Worm (Caenorhabditis elegans) whole organism, L1 larva: ENCODE measurements around the gene srh-104.

Source experiments
- C16A3.4 ChIP-seq: fragments of 150-350 bp; optimal IDR thresholded peaks from 2 replicates; lab custom pipeline; 2014; ENCODE audit warnings: missing biosample characterization, missing genetic modification characterization
- C34B4.2 ChIP-seq: sonication (generic microtip); optimal IDR thresholded peaks from 2 replicates; lab custom pipeline; 2017; ENCODE audit warnings: mild to moderate bottlenecking, missing genetic modification characterization, missing compliant biosample characterization
- F16B12.6 ChIP-seq: fragments of 150-350 bp; optimal IDR thresholded peaks from 2 replicates; lab custom pipeline; 2014; ENCODE audit warnings: missing biosample characterization, missing genetic modification characterization
- blmp-1 ChIP-seq: fragments of 150-350 bp; optimal IDR thresholded peaks from 2 replicates; lab custom pipeline; 2014; ENCODE audit warnings: missing biosample characterization, missing genetic modification characterization
- ceh-88 ChIP-seq: fragments of 200-800 bp; sonication (Bioruptor generic); IDR thresholded peaks from 2 replicates; pipeline ENCODE4 v1.3.6; 2022; ENCODE audit warnings: missing genetic modification characterization, missing compliant biosample characterization
- ceh-90 ChIP-seq: sonication (generic microtip); optimal IDR thresholded peaks from 2 replicates; lab custom pipeline; 2016; ENCODE audit warnings: missing genetic modification characterization, missing compliant biosample characterization
- dsc-1 ChIP-seq: sonication (generic microtip); optimal IDR thresholded peaks from 2 replicates; lab custom pipeline; 2016; ENCODE audit warnings: mild to moderate bottlenecking, missing genetic modification characterization, missing compliant biosample characterization
- elt-2 ChIP-seq: sonication (generic microtip); optimal IDR thresholded peaks from 2 replicates; lab custom pipeline; 2016; ENCODE audit warnings: missing genetic modification characterization, mild to moderate bottlenecking, inconsistent platforms, missing compliant biosample characterization, missing genetic modification reagents
- elt-3 ChIP-seq, 6 experiments: fragments of 150-350 bp in 1 of 6; sonication (generic microtip); optimal IDR thresholded peaks; 2 replicates each; lab custom pipeline; 2017 to 2018; ENCODE audit warnings: missing biosample characterization in 6 of 6, missing genetic modification characterization in 6 of 6, inconsistent platforms in 1 of 6
- fkh-10 ChIP-seq: sonication (generic microtip); optimal IDR thresholded peaks from 2 replicates; lab custom pipeline; 2017; ENCODE audit warnings: missing biosample characterization, missing genetic modification reagents, missing genetic modification characterization
- fkh-8 ChIP-seq: sonication (generic microtip); optimal IDR thresholded peaks from 2 replicates; lab custom pipeline; 2016; ENCODE audit warnings: mild to moderate bottlenecking, missing genetic modification characterization, missing compliant biosample characterization
- grh-1 ChIP-seq: fragments of 200-800 bp; sonication (Bioruptor generic); IDR thresholded peaks from 2 replicates; pipeline ENCODE4 v1.3.6; 2022; ENCODE audit warnings: missing genetic modification reagents, missing genetic modification characterization, missing compliant biosample characterization
- lin-13 ChIP-seq: fragments of 150-350 bp; optimal IDR thresholded peaks from 2 replicates; lab custom pipeline; 2014; ENCODE audit warnings: missing biosample characterization, missing genetic modification reagents, missing genetic modification characterization
- lin-14 ChIP-seq: fragments of 200-800 bp; sonication (Bioruptor generic); optimal IDR thresholded peaks from 2 replicates; lab custom pipeline; 2018; ENCODE audit warnings: mild to moderate bottlenecking, missing genetic modification characterization, moderate library complexity, missing compliant biosample characterization
- lir-3 ChIP-seq: sonication (generic microtip); optimal IDR thresholded peaks from 2 replicates; lab custom pipeline; 2016; ENCODE audit warnings: mild to moderate bottlenecking, missing genetic modification characterization, moderate library complexity, missing compliant biosample characterization; ENCODE audit not compliant: poor library complexity
- mab-9 ChIP-seq: fragments of 200-800 bp; sonication (Bioruptor generic); IDR thresholded peaks from 2 replicates; pipeline ENCODE4 v1.3.6; 2022; ENCODE audit warnings: missing genetic modification reagents, missing genetic modification characterization, missing compliant biosample characterization
- mdl-1 ChIP-seq, 2 experiments: fragments of 150-350 bp; optimal IDR thresholded peaks; 2 replicates each; lab custom pipeline; 2014 to 2017; ENCODE audit warnings: missing biosample characterization in 2 of 2, missing genetic modification characterization in 2 of 2, inconsistent platforms in 1 of 2
- mep-1 ChIP-seq: fragments of 150-350 bp; optimal IDR thresholded peaks from 2 replicates; lab custom pipeline; 2014; ENCODE audit warnings: missing biosample characterization, missing genetic modification characterization
- nhr-11 ChIP-seq: fragments of 150-350 bp; optimal IDR thresholded peaks from 2 replicates; lab custom pipeline; 2014; ENCODE audit warnings: missing biosample characterization, missing genetic modification characterization
- nhr-20 ChIP-seq: sonication (generic microtip); optimal IDR thresholded peaks from 2 replicates; lab custom pipeline; 2016; ENCODE audit warnings: mild to moderate bottlenecking, missing genetic modification characterization, missing compliant biosample characterization
- nhr-76 ChIP-seq: sonication (generic microtip); optimal IDR thresholded peaks from 2 replicates; lab custom pipeline; 2017; ENCODE audit warnings: missing biosample characterization, missing genetic modification characterization
- nhr-90 ChIP-seq: sonication (generic microtip); optimal IDR thresholded peaks from 2 replicates; lab custom pipeline; 2016; ENCODE audit warnings: mild to moderate bottlenecking, missing genetic modification characterization, missing compliant biosample characterization; ENCODE audit not compliant: poor library complexity
- skn-1 ChIP-seq: fragments of 150-350 bp; optimal IDR thresholded peaks from 2 replicates; lab custom pipeline; 2014; ENCODE audit warnings: missing biosample characterization, missing genetic modification characterization
- snpc-4 ChIP-seq: fragments of 150-350 bp; optimal IDR thresholded peaks from 2 replicates; lab custom pipeline; 2014; ENCODE audit warnings: missing biosample characterization, missing genetic modification characterization
- sptf-1 ChIP-seq: fragments of 150-350 bp; optimal IDR thresholded peaks from 2 replicates; lab custom pipeline; 2014; ENCODE audit warnings: missing biosample characterization, missing genetic modification characterization
- sup-37 ChIP-seq: fragments of 200-800 bp; sonication (Bioruptor generic); optimal IDR thresholded peaks from 2 replicates; lab custom pipeline; 2018; ENCODE audit warnings: mild to moderate bottlenecking, missing genetic modification characterization, missing compliant biosample characterization
- unc-30 ChIP-seq: sonication (generic microtip); optimal IDR thresholded peaks from 2 replicates; lab custom pipeline; 2017; ENCODE audit warnings: missing biosample characterization, missing genetic modification characterization
- zag-1 ChIP-seq: fragments of 150-350 bp; optimal IDR thresholded peaks from 2 replicates; lab custom pipeline; 2014; ENCODE audit warnings: missing biosample characterization, missing genetic modification characterization
- ztf-11 ChIP-seq, 2 experiments: sonication (generic microtip); optimal IDR thresholded peaks; 2 replicates each; lab custom pipeline; 2016 to 2017; ENCODE audit warnings: missing genetic modification characterization in 2 of 2, missing biosample characterization in 1 of 2, missing compliant biosample characterization in 1 of 2

srh-104 gene

DNA sequence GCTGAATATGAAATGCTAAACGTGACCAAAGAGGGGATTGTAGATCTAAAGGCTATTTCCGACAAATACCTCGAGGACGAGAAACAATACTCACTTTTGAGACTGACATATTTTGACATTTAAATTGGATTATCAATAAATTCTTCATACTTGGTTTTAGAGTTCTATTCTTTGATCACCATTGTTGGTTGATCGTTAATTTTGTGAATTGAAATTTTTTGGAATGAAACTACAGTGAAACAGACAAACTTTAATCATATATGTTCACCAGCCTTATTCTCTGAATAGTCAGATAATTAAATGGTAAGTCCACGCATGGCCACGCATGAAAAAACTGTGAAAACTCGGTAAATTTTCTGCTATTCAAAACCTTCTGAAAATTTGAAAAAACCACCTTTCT is 41.4 kb downstream of the srh-104 start, which contains the start of gene F11A5.18:
Gene F11A5.18, plus strand, starts transcription at position 301 of the 400 bp plus-strand sequence.
- no peak for TF ChIP-seq sup-37 (GFP tag; lab: Kevin White, UChicago)
- TF ChIP-seq mdl-1 (tag; optimal IDR thresholded peaks at IDR 0.05; lab: Kevin White, UChicago) = no peak
- no peak for TF ChIP-seq nhr-76
- no peak for TF ChIP-seq mab-9

DNA sequence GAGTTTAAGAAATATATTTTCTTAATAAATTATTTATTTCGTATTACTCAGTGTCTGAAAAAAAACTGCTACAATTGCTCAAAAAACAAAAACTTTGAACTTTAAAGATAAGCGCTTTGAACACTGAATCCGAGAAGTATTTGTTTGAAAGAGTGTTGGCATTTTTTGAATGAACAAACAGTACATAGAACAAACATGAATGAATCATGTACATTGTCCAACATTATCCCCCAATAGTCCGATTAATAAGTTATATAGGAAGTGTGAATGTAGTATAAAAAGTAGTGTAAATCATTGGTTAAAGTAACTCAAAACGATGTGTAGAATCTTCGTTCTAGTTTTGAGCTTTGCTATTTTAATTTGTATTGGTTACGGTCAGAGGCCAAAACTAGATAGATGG is 42.2 kb downstream of the srh-104 start, which contains the start of gene F11A5.17:
Gene F11A5.17, plus strand, starts transcription at position 301 of the 400 bp plus-strand sequence.
- TF ChIP-seq skn-1 (tag; lab: Kevin White, UChicago) (no peak), nhr-76 (no peak), sptf-1 (no peak), fkh-8 (no peak), lin-13 (GFP tag; lab: Kevin White, UChicago) (no peak), C34B4.2 (tag; lab: Kevin White, UChicago) (no peak), elt-2 (tag; lab: Kevin White, UChicago) (no peak), lin-14 (GFP tag; lab: Kevin White, UChicago) (no peak)

DNA sequence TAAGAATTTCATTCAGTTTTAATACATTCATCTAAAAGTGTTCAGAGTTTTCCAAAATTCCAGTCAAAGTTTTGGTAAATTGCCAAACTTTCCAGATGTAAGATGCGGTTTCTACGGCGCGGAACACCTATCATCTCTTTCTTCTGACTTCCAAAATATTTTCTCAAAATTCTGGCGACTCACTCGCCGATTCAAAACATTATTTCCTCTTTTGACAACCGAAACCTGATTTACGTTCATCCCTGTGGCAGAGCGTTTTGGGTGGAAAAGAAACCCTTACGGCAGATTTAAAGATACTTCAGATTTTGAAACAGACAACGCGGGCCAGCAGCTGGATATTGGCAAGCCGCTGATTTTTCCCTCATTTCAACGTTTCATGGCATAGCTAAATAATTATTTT is 46.0 kb downstream of the srh-104 start, which contains the start of gene F11A5.5:
Gene F11A5.5, plus strand, starts transcription at position 301 of the 400 bp plus-strand sequence.
- TF ChIP-seq fkh-10 (GFP tag; lab: Kevin White, UChicago) (no peak), unc-30 (tag; lab: Kevin White, UChicago) (no peak), F16B12.6 (tag; lab: Kevin White, UChicago) (no peak), grh-1 (no peak), ztf-11 (tag; optimal IDR thresholded peaks at IDR 0.05; lab: Kevin White, UChicago) (no peak), skn-1 (tag; lab: Kevin White, UChicago) (no peak), nhr-11 (tag; lab: Kevin White, UChicago) (no peak), nhr-20 (no peak), ceh-88 (GFP tag; lab: Robert Waterston, UW) (no peak)

DNA sequence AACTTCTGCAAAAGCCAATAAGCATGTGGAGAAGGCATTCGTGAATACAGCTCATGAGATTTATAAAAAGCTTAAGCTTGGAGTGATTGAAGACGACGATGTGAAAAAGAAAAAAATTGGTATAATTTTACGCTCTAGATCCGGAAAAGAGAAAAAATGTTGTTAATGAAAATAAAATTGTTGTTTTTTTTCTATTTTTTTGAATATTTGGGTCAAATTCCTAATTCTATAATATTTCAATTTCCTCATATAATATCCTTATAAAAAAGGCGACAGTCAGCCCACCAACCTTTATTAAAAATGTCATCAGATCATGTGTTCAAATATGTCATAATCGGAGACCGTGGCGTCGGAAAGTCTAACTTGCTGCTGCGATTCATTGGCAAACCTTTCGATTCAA is 48.6 kb downstream of the srh-104 start, which contains the start of gene rabr-3:
Gene rabr-3, plus strand, starts transcription at position 301 of the 400 bp plus-strand sequence.
- TF ChIP-seq mep-1 (tag; lab: Kevin White, UChicago) (no peak), zag-1 (no peak), sptf-1 (no peak), dsc-1 (tag; lab: Kevin White, UChicago) (no peak)

DNA sequence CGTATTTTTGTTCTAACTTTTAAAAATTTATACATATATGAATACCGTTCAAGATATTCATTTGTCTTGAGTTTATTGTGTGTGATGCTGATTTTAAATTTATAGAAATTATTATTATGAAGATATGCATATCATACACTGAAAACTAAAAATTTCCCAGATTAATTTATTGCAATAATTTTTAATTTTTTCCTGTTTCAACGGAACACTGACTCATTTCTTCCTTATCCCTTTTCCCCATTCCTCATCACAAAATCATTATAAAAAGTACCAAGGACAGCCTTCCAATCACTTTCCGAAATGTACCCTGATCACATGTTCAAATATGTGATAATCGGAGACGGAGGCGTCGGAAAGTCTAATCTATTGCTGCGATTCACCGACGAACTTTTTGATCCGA is 49.3 kb downstream of the srh-104 start, which contains the start of gene rabr-4:
Gene rabr-4, plus strand, starts transcription at position 301 of the 400 bp plus-strand sequence.
- TF ChIP-seq ceh-90 (tag; lab: Kevin White, UChicago) (no peak), elt-3 (tag; optimal IDR thresholded peaks at IDR 0.05; lab: Kevin White, UChicago) (peak in 1 of 6 experiments; percentile 20), nhr-90 (tag; lab: Kevin White, UChicago) (no peak), blmp-1 (tag; lab: Kevin White, UChicago) (peak; percentile 46), lir-3 (tag; lab: Kevin White, UChicago) (no peak), C16A3.4 (no peak), sup-37 (GFP tag; lab: Kevin White, UChicago) (no peak), snpc-4 (tag; lab: Kevin White, UChicago) (no peak)
